Fruit fly (Drosophila melanogaster) whole organism, embryonic: ENCODE data around the gene CG31268.
A peak's percentile ranks its signal among the peaks of the same experiment; 100 is the strongest.

Experiments
- Ada2b ChIP-seq: fragments of 200-800 bp; sonication (Bioruptor generic); IDR thresholded peaks from 2 replicates; pipeline ENCODE4 v1.3.6; 2022; ENCODE audit warnings: missing biosample characterization, missing genetic modification characterization
- Bgb ChIP-seq: fragments of 200-800 bp; sonication (Bioruptor generic); IDR thresholded peaks from 2 replicates; pipeline ENCODE4 v1.3.6; 2022; ENCODE audit warnings: missing biosample characterization, missing genetic modification characterization; ENCODE audit not compliant: partially characterized antibody
- CG10543 ChIP-seq: fragments of 200-800 bp; sonication (Bioruptor generic); optimal IDR thresholded peaks from 3 replicates; lab custom pipeline; 2017; ENCODE audit warnings: missing biosample characterization, mild to moderate bottlenecking, missing genetic modification characterization, moderate library complexity
- CG12769 ChIP-seq: fragments of 200-800 bp; sonication (Bioruptor generic); optimal IDR thresholded peaks from 2 replicates; lab custom pipeline; 2019; ENCODE audit warnings: missing biosample characterization, mild to moderate bottlenecking, missing genetic modification characterization, moderate library complexity
- CG13296 ChIP-seq: fragments of 200-800 bp; sonication (Bioruptor generic); optimal IDR thresholded peaks from 3 replicates; lab custom pipeline; 2018; ENCODE audit warnings: missing biosample characterization, mild to moderate bottlenecking, missing genetic modification characterization
- CG13894 ChIP-seq: fragments of 200-800 bp; sonication (Bioruptor generic); optimal IDR thresholded peaks from 3 replicates; lab custom pipeline; 2018; ENCODE audit warnings: missing biosample characterization, mild to moderate bottlenecking, missing genetic modification characterization, moderate library complexity
- CG3726 ChIP-seq: fragments of 200-800 bp; sonication (Bioruptor generic); IDR thresholded peaks from 3 replicates; pipeline ENCODE4, ENCODE4 v1.3.6; 2022; ENCODE audit warnings: missing biosample characterization, missing genetic modification characterization
- CG6175 ChIP-seq: fragments of 200-800 bp; sonication (Bioruptor generic); IDR thresholded peaks from 3 replicates; pipeline ENCODE4 v1.3.6; 2022; ENCODE audit warnings: missing biosample characterization, missing genetic modification characterization
- CG7357 ChIP-seq: fragments of 200-800 bp; sonication (Bioruptor generic); IDR thresholded peaks from 3 replicates; pipeline ENCODE4 v1.3.6; 2022; ENCODE audit warnings: missing biosample characterization, missing genetic modification characterization
- CG8281 ChIP-seq: fragments of 200-800 bp; sonication (Bioruptor generic); optimal IDR thresholded peaks from 2 replicates; lab custom pipeline; 2018; ENCODE audit warnings: missing biosample characterization, mild to moderate bottlenecking, missing genetic modification characterization, moderate library complexity
- CG8290 ChIP-seq, 3 experiments: fragments of 200-800 bp; sonication (Bioruptor generic); optimal IDR thresholded peaks; 2 replicates each; lab custom pipeline; 2016 to 2019; ENCODE audit warnings: missing biosample characterization in 3 of 3, missing genetic modification characterization in 3 of 3, mild to moderate bottlenecking in 2 of 3, moderate library complexity in 1 of 3
- CG9437 ChIP-seq: fragments of 200-800 bp; sonication (Bioruptor generic); optimal IDR thresholded peaks from 2 replicates; lab custom pipeline; 2018; ENCODE audit warnings: missing biosample characterization, mild to moderate bottlenecking, missing genetic modification characterization
- Dp ChIP-seq: fragments of 200-800 bp; sonication (Bioruptor generic); optimal IDR thresholded peaks from 2 replicates; lab custom pipeline; 2018; ENCODE audit warnings: missing biosample characterization, mild to moderate bottlenecking, missing genetic modification characterization, moderate library complexity
- E2f2 ChIP-seq: fragments of 200-800 bp; sonication (Bioruptor generic); IDR thresholded peaks from 2 replicates; pipeline ENCODE4 v1.3.6; 2022; ENCODE audit warnings: missing biosample characterization, missing genetic modification characterization
- Gug ChIP-seq: fragments of 200-800 bp; sonication (Bioruptor generic); IDR thresholded peaks from 4 replicates; pipeline ENCODE4 v1.3.6; 2022; ENCODE audit warnings: missing biosample characterization, missing genetic modification characterization
- Med ChIP-seq: fragments of 200-800 bp; sonication (Bioruptor generic); peaks from one replicate; lab custom pipeline; 2016; ENCODE audit warnings: missing biosample characterization, missing genetic modification characterization, mild to moderate bottlenecking, inconsistent platforms, moderate library complexity
- Nf-YA ChIP-seq: fragments of 200-800 bp; sonication (Bioruptor generic); IDR thresholded peaks from 2 replicates; pipeline ENCODE4 v1.3.6; 2022; ENCODE audit warnings: missing biosample characterization, missing genetic modification characterization
- Nf-YC ChIP-seq: fragments of 200-800 bp; optimal IDR thresholded peaks from 3 replicates; lab custom pipeline; 2019; ENCODE audit warnings: missing biosample characterization, mild to moderate bottlenecking, missing genetic modification characterization, moderate library complexity
- PHDP ChIP-seq: fragments of 200-800 bp; sonication (Bioruptor generic); optimal IDR thresholded peaks from 3 replicates; lab custom pipeline; 2018; ENCODE audit warnings: missing biosample characterization, mild to moderate bottlenecking, missing genetic modification characterization, moderate library complexity
- Pdp1 ChIP-seq, 2 experiments: fragments of 200-800 bp; sonication (Bioruptor generic); optimal IDR thresholded peaks; 3 replicates each; lab custom pipeline; 2016; ENCODE audit warnings: missing biosample characterization in 2 of 2, missing genetic modification characterization in 2 of 2, mild to moderate bottlenecking in 1 of 2, moderate library complexity in 1 of 2
- Scr ChIP-seq: fragments of 200-800 bp; sonication (Bioruptor generic); IDR thresholded peaks from 2 replicates; pipeline ENCODE4 v1.3.6; 2022; ENCODE audit warnings: missing biosample characterization, missing genetic modification characterization; ENCODE audit not compliant: partially characterized antibody
- Vsx1 ChIP-seq: fragments of 200-800 bp; sonication (Bioruptor generic); optimal IDR thresholded peaks from 2 replicates; lab custom pipeline; 2017; ENCODE audit warnings: missing biosample characterization, mild to moderate bottlenecking, missing genetic modification characterization, missing genetic modification reagents
- al ChIP-seq: fragments of 200-800 bp; sonication (Bioruptor generic); IDR thresholded peaks from 2 replicates; pipeline ENCODE4 v1.3.6; 2022; ENCODE audit warnings: missing biosample characterization, missing genetic modification characterization
- ato ChIP-seq: fragments of 200-800 bp; sonication (Bioruptor generic); IDR thresholded peaks from 2 replicates; pipeline ENCODE4 v1.3.6; 2022; ENCODE audit warnings: missing biosample characterization, missing genetic modification characterization; ENCODE audit not compliant: partially characterized antibody
- cg ChIP-seq: fragments of 200-800 bp; sonication (Bioruptor generic); optimal IDR thresholded peaks from 3 replicates; lab custom pipeline; 2019; ENCODE audit warnings: missing biosample characterization, mild to moderate bottlenecking, missing genetic modification characterization, moderate library complexity
- chinmo ChIP-seq: fragments of 200-800 bp; sonication (Bioruptor generic); IDR thresholded peaks from 4 replicates; pipeline ENCODE4 v1.3.6; 2022; ENCODE audit warnings: missing biosample characterization, missing genetic modification characterization; ENCODE audit not compliant: partially characterized antibody
- fu2 ChIP-seq: fragments of 200-800 bp; sonication (Bioruptor generic); optimal IDR thresholded peaks from 2 replicates; lab custom pipeline; 2016; ENCODE audit warnings: missing biosample characterization, missing genetic modification characterization
- gro ChIP-seq: fragments of 200-800 bp; sonication (Bioruptor generic); optimal IDR thresholded peaks from 2 replicates; lab custom pipeline; 2016; ENCODE audit warnings: missing biosample characterization, missing genetic modification characterization
- lab ChIP-seq: fragments of 200-800 bp; sonication (Bioruptor generic); optimal IDR thresholded peaks from 3 replicates; lab custom pipeline; 2017; ENCODE audit warnings: missing biosample characterization, missing genetic modification characterization, mild to moderate bottlenecking, moderate library complexity, missing genetic modification reagents
- mirr ChIP-seq: fragments of 200-800 bp; sonication (Bioruptor generic); optimal IDR thresholded peaks from 3 replicates; lab custom pipeline; 2018; ENCODE audit warnings: missing biosample characterization, mild to moderate bottlenecking, missing genetic modification characterization
- nerfin-2 ChIP-seq: fragments of 200-800 bp; sonication (Bioruptor generic); IDR thresholded peaks from 2 replicates; pipeline ENCODE4 v1.3.6; 2022; ENCODE audit warnings: missing biosample characterization, missing genetic modification characterization; ENCODE audit not compliant: partially characterized antibody
- onecut ChIP-seq: fragments of 200-800 bp; sonication (Bioruptor generic); IDR thresholded peaks from 2 replicates; pipeline ENCODE4 v1.3.6; 2022; ENCODE audit warnings: missing biosample characterization, missing genetic modification characterization
- pan ChIP-seq, 4 experiments: fragments of >200 bp in 3 of 4; fragments of 200-800 bp in 1 of 4; sonication (Bioruptor generic) in 1 of 4; optimal IDR thresholded peaks in 3 of 4; IDR thresholded peaks in 1 of 4; 2 replicates each; pipeline versions ENCODE4 v1.3.6 to Lab custom; 2017 to 2022; ENCODE audit warnings: missing biosample characterization in 2 of 4, missing genetic modification characterization in 2 of 4, mixed read lengths in 1 of 4
- rib ChIP-seq: fragments of 200-800 bp; sonication (Bioruptor generic); IDR thresholded peaks from 2 replicates; pipeline ENCODE4 v1.3.6; 2022; ENCODE audit warnings: missing biosample characterization, missing genetic modification characterization
- sd ChIP-seq: fragments of 200-800 bp; sonication (Bioruptor generic); optimal IDR thresholded peaks from 3 replicates; lab custom pipeline; 2018; ENCODE audit warnings: missing biosample characterization, mild to moderate bottlenecking, missing genetic modification characterization, moderate library complexity
- sim ChIP-seq: fragments of 200-800 bp; sonication (Bioruptor generic); IDR thresholded peaks from 2 replicates; pipeline ENCODE4 v1.3.6; 2022; ENCODE audit warnings: missing biosample characterization, missing genetic modification characterization
- slou ChIP-seq: fragments of 200-800 bp; sonication (Bioruptor generic); optimal IDR thresholded peaks from 3 replicates; lab custom pipeline; 2016; ENCODE audit warnings: missing biosample characterization, missing genetic modification characterization
- sug ChIP-seq: fragments of 200-800 bp; optimal IDR thresholded peaks from 2 replicates; lab custom pipeline; 2019; ENCODE audit warnings: missing biosample characterization, mild to moderate bottlenecking, missing genetic modification characterization, moderate library complexity
- unc-4 ChIP-seq: fragments of 200-800 bp; sonication (Bioruptor generic); IDR thresholded peaks from 2 replicates; pipeline ENCODE4 v1.3.6; 2022; ENCODE audit warnings: missing biosample characterization, missing genetic modification characterization; ENCODE audit not compliant: partially characterized antibody
- vvl ChIP-seq: fragments of 200-800 bp; sonication (Bioruptor generic); IDR thresholded peaks from 2 replicates; pipeline ENCODE4 v1.3.6; 2022; ENCODE audit warnings: missing biosample characterization, missing genetic modification characterization

Gene CG31268

dm6 chr3R:17067721-17068120, 36.1 kb downstream of the CG31268 start:
- no peak for TF ChIP-seq CG8281 (tag; lab: Kevin White, UChicago)
- 0 out of 2 replicates have a peak, but pooled peaks have one; percentile 17 for TF ChIP-seq unc-4 (GFP tag; lab: Robert Waterston, UW)
- TF ChIP-seq sug, result peak; percentile 8
- no peak for TF ChIP-seq pan (optimal IDR thresholded peaks at IDR 0.05; lab: Kevin White, UChicago)
- no peak for TF ChIP-seq pan (GFP tag; optimal IDR thresholded peaks at IDR 0.05 in 1 of 2, IDR thresholded peaks at IDR 0.05 in 1 of 2)
- TF ChIP-seq nerfin-2 (GFP tag; lab: Robert Waterston, UW), result no peak
- TF ChIP-seq E2f2 (GFP tag; lab: Robert Waterston, UW), result peak; percentile 69
- no peak for TF ChIP-seq Vsx1 (GFP tag; lab: Kevin White, UChicago)
- no peak for TF ChIP-seq CG7357 (GFP tag; lab: Robert Waterston, UW)
- no peak for TF ChIP-seq PHDP (tag; lab: Kevin White, UChicago)
- peak; percentile 83 for TF ChIP-seq CG9437 (GFP tag; lab: Kevin White, UChicago)
- peak; percentile 69 for TF ChIP-seq CG13894 (tag; lab: Kevin White, UChicago)
- no peak for TF ChIP-seq slou (GFP tag; lab: Kevin White, UChicago)
- no peak for TF ChIP-seq Nf-YA
- peak; percentile 40 for TF ChIP-seq Nf-YC
- peak; percentile 58; the same call in 1 of the 2 replicates for TF ChIP-seq vvl
- TF ChIP-seq Pdp1 (GFP tag; optimal IDR thresholded peaks at IDR 0.05; lab: Kevin White, UChicago), result peak in 1 of 2 experiments; percentile 98
- TF ChIP-seq CG8290 (GFP tag; optimal IDR thresholded peaks at IDR 0.05; lab: Kevin White, UChicago), result no peak
- peak in 1 of 2 experiments; percentile 40 for TF ChIP-seq CG8290 (tag; optimal IDR thresholded peaks at IDR 0.05; lab: Kevin White, UChicago)
- peak; percentile 43 for TF ChIP-seq Dp (GFP tag; lab: Kevin White, UChicago)
- peak; percentile 83 for TF ChIP-seq Med
- peak; percentile 86; the same call in 3 of the 4 replicates for TF ChIP-seq chinmo (GFP tag; lab: Robert Waterston, UW)
- peak; percentile 54 for TF ChIP-seq CG12769 (tag; lab: Kevin White, UChicago)
- TF ChIP-seq rib (GFP tag; lab: Robert Waterston, UW), result no peak
- no peak for TF ChIP-seq Gug
- no peak for TF ChIP-seq sim (GFP tag; lab: Robert Waterston, UW)
- TF ChIP-seq lab, result peak; percentile 5
- peak; percentile 51 for TF ChIP-seq gro
- peak; percentile 79 for TF ChIP-seq sd
- TF ChIP-seq CG3726 (GFP tag; lab: Robert Waterston, UW), result no peak
- no peak for TF ChIP-seq onecut (GFP tag; lab: Robert Waterston, UW)
- TF ChIP-seq CG13296, result peak; percentile 8
- no peak for TF ChIP-seq CG6175 (GFP tag; lab: Robert Waterston, UW)
- no peak for TF ChIP-seq Ada2b
- TF ChIP-seq ato, result no peak
- TF ChIP-seq al (GFP tag; lab: Robert Waterston, UW), result no peak
- TF ChIP-seq fu2, result no peak
- TF ChIP-seq cg (GFP tag; lab: Kevin White, UChicago), result peak; percentile 73
- 0 out of 2 replicates have a peak, but pooled peaks have one; percentile 20 for TF ChIP-seq Bgb (GFP tag; lab: Robert Waterston, UW)
- peak; percentile 14; the same call in 1 of the 2 replicates for TF ChIP-seq Scr (GFP tag; lab: Robert Waterston, UW)
- peak; percentile 44 for TF ChIP-seq mirr (GFP tag; lab: Kevin White, UChicago)
- peak; percentile 45 for TF ChIP-seq CG10543 (GFP tag; lab: Kevin White, UChicago)
